Fruit fly (Drosophila melanogaster): Measurements from ENCODE around the gene CG33771.

Gene CG33771

DNA sequence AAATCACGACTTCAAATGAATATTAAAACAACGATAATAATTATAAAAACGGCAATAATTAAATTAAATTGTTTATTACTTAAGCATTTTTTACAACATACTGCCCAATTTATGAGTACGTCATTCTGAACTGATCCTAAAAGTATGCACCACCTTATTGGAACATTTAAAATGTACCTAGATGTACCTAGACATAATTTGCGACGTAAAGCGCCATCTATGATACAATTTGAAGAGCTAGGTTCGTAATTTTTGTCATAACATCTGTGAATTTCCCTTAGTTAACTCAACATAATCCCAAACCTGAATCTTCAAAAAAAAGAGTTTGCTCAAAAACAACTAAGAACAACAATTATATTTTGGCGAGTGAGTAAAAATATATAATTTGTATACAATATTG lies 15.1 kb upstream of the CG33771 start (continued):
- no peak for TF ChIP-seq sens-2 (GFP tag; IDR thresholded peaks at IDR 0.05)
- TF ChIP-seq bbx (GFP tag; IDR thresholded peaks at IDR 0.05; ENCODE audit: partially characterized antibody) = no peak
- TF ChIP-seq peb (GFP tag; IDR thresholded peaks at IDR 0.05) = no peak
- peak; percentile 64 for TF ChIP-seq CG8290 (GFP tag; optimal IDR thresholded peaks at IDR 0.05)
- no peak for TF ChIP-seq CG8290 (tag; optimal IDR thresholded peaks at IDR 0.05)
- TF ChIP-seq CG18476 (GFP tag; optimal IDR thresholded peaks at IDR 0.05) = no peak
- TF ChIP-seq CG6791 (GFP tag; IDR thresholded peaks at IDR 0.05; ENCODE audit: partially characterized antibody) = peak; percentile 55; the same call in 2 of the 3 replicates
- no peak for TF ChIP-seq CG4707 (GFP tag; optimal IDR thresholded peaks at IDR 0.05)
- no peak for TF ChIP-seq CG8089 (GFP tag; optimal IDR thresholded peaks at IDR 0.05)
- peak; percentile 88 for TF ChIP-seq Dip2 (GFP tag; IDR thresholded peaks at IDR 0.05)
- TF ChIP-seq CG17328 (GFP tag; IDR thresholded peaks at IDR 0.05) = no peak
- TF ChIP-seq stwl (tag; optimal IDR thresholded peaks at IDR 0.05) = peak; percentile 84

DNA sequence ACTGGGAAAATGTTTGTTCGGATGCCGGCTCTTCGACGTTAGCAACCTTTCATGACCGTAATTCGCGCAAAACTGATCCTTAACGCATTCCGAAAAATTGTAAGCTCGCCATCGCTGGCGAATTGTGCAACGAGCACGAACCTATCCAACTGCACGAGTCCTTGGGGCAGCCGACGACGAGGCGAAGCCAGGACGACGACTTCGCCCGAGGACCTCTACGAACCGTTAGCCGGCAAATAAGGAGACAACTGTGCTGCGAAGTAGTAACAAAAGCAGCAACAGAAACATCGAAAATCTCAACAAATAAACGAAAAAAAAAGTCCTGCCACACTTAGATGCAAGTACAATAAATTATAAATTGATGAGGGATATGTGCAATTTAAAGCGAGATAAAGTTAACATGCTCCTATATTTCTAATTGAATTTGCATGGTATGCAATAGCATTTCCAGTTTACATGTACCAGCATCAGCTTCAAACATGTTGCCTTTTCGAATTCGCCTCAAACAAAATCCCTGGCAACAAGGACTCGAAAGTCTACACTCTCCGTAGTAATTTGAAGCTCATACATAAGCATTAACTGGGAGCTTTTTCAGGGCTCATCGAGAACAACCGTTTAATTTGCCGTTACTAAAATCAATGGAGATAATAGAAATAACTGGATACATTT lies 11.2 kb upstream of the CG33771 start, which contains the start of gene CG14459:
CG14459 (minus strand) TSS at position 51 of the 669 bp plus-strand sequence.
- TF ChIP-seq ewg (GFP tag; optimal IDR thresholded peaks at IDR 0.05) (no peak), CG5180 (GFP tag; optimal IDR thresholded peaks at IDR 0.05) (peak; percentile 93), tin (GFP tag; optimal IDR thresholded peaks at IDR 0.05) (no peak), HHEX (GFP tag; optimal IDR thresholded peaks at IDR 0.05) (no peak), Dad (GFP tag; optimal IDR thresholded peaks at IDR 0.05) (no peak), B-H2 (GFP tag; optimal IDR thresholded peaks at IDR 0.05) (no peak), Myb (GFP tag; optimal IDR thresholded peaks at IDR 0.05) (no peak), fd3F (GFP tag; optimal IDR thresholded peaks at IDR 0.05) (no peak), Deaf1 (tag; optimal IDR thresholded peaks at IDR 0.05) (peak; percentile 82), ro (GFP tag; IDR thresholded peaks at IDR 0.05) (no peak)

- TF ChIP-seq CG17829 (tag; optimal IDR thresholded peaks at IDR 0.05) = no peak
- TF ChIP-seq crc (GFP tag; optimal IDR thresholded peaks at IDR 0.05) = no peak
- TF ChIP-seq wdn (GFP tag; IDR thresholded peaks at IDR 0.05) = no peak
- TF ChIP-seq cg (GFP tag; optimal IDR thresholded peaks at IDR 0.05) = peak; percentile 51
- TF ChIP-seq rib (GFP tag; IDR thresholded peaks at IDR 0.05) = no peak
- no peak for TF ChIP-seq gcm (GFP tag; optimal IDR thresholded peaks at IDR 0.05)
- TF ChIP-seq CG5180 (GFP tag; optimal IDR thresholded peaks at IDR 0.05) = peak; percentile 7
- peak; percentile 38 for TF ChIP-seq scrt (GFP tag; optimal IDR thresholded peaks at IDR 0.05)
- TF ChIP-seq tgo (GFP tag; IDR thresholded peaks at IDR 0.05) = no peak
- no peak for TF ChIP-seq CG10366 (GFP tag; IDR thresholded peaks at IDR 0.05)
- peak; percentile 94 for TF ChIP-seq Nf-YB (GFP tag; optimal IDR thresholded peaks at IDR 0.05)
- peak; percentile 70 for TF ChIP-seq ewg (GFP tag; optimal IDR thresholded peaks at IDR 0.05)
- TF ChIP-seq CG16863 (GFP tag; optimal IDR thresholded peaks at IDR 0.05) = no peak
- no peak for TF ChIP-seq CG15696 (tag; optimal IDR thresholded peaks at IDR 0.05)
- no peak for TF ChIP-seq BtbVII (GFP tag; optimal IDR thresholded peaks at IDR 0.05)
- TF ChIP-seq pfk (GFP tag; optimal IDR thresholded peaks at IDR 0.05) = no peak
- no peak for TF ChIP-seq CoRest (tag; optimal IDR thresholded peaks at IDR 0.05)
- no peak for TF ChIP-seq Opbp (GFP tag; IDR thresholded peaks at IDR 0.05; ENCODE audit: partially characterized antibody)
- 0 out of 2 replicates have a peak, but pooled peaks have one; percentile 29 for TF ChIP-seq CG4360 (GFP tag; IDR thresholded peaks at IDR 0.05)
- TF ChIP-seq Trl (optimal IDR thresholded peaks at IDR 0.05) = peak in 1 of 2 experiments; percentile 11
- TF ChIP-seq Trl (GFP tag; optimal IDR thresholded peaks at IDR 0.05) = no peak
- TF ChIP-seq CG3995 (GFP tag; optimal IDR thresholded peaks at IDR 0.05) = no peak
- no peak for TF ChIP-seq CG1233 (GFP tag; optimal IDR thresholded peaks at IDR 0.05)
- peak; percentile 95 for TF ChIP-seq Nf-YC (tag; optimal IDR thresholded peaks at IDR 0.05)
- TF ChIP-seq nerfin-1 (tag; optimal IDR thresholded peaks at IDR 0.05) = peak; percentile 91
- no peak for TF ChIP-seq CG31441 (GFP tag; IDR thresholded peaks at IDR 0.05)
- TF ChIP-seq CG11723 (GFP tag; optimal IDR thresholded peaks at IDR 0.05) = no peak
Observed at dm6 chr3L:22642276-22642900, 6.8 kb upstream of the CG33771 start.
